Worm (Caenorhabditis elegans): ENCODE measurements around the gene F56D2.8.

- TF ChIP-seq unc-62 (GFP tag; optimal IDR thresholded peaks at IDR 0.05) (no peak), elt-3 (tag; optimal IDR thresholded peaks at IDR 0.05) (no peak)
These were observed 17.3 kb upstream of the F56D2.8 start, which contains the start of gene wdr-37 for ce11 chrIII:5599958-5600357.
